Fruit fly (Drosophila melanogaster) whole organism, prepupa: ENCODE data around the gene Eig71Ed.
A peak's percentile ranks its signal among the peaks of the same experiment; 100 is the strongest.

ENCODE experiments used
- CG10631 ChIP-seq: fragments of 200-800 bp; sonication (Bioruptor generic); optimal IDR thresholded peaks from 2 replicates; lab custom pipeline; 2016; ENCODE audit warnings: missing biosample characterization, missing genetic modification characterization
- CG16779 ChIP-seq: fragments of 200-800 bp; sonication (Bioruptor generic); optimal IDR thresholded peaks from 3 replicates; lab custom pipeline; 2017; ENCODE audit warnings: missing biosample characterization, mild to moderate bottlenecking, missing genetic modification characterization
- CG34406 ChIP-seq: fragments of 200-800 bp; sonication (Bioruptor generic); optimal IDR thresholded peaks from 3 replicates; lab custom pipeline; 2016; ENCODE audit warnings: missing biosample characterization, missing genetic modification characterization
- CG7368 ChIP-seq: fragments of 200-800 bp; sonication (Bioruptor generic); optimal IDR thresholded peaks from 3 replicates; lab custom pipeline; 2016; ENCODE audit warnings: missing biosample characterization, missing genetic modification characterization
- Gug ChIP-seq: fragments of 200-800 bp; sonication (Bioruptor generic); IDR thresholded peaks from 2 replicates; pipeline ENCODE4 v1.3.6; 2022; ENCODE audit warnings: missing biosample characterization, missing genetic modification characterization
- acj6 ChIP-seq: fragments of 200-800 bp; sonication (Bioruptor generic); optimal IDR thresholded peaks from 3 replicates; lab custom pipeline; 2016; ENCODE audit warnings: missing biosample characterization, missing genetic modification characterization
- svp ChIP-seq: fragments of 200-800 bp; sonication (Bioruptor generic); peaks from one replicate; lab custom pipeline; 2016; ENCODE audit warnings: missing biosample characterization, missing genetic modification characterization

- peak; percentile 21 for TF ChIP-seq CG10631 (GFP tag; lab: Kevin White, UChicago)
- no peak for TF ChIP-seq CG16779 (tag; lab: Kevin White, UChicago)
- no peak for TF ChIP-seq CG34406 (GFP tag; lab: Kevin White, UChicago)
- TF ChIP-seq acj6 (GFP tag; lab: Kevin White, UChicago) = no peak
- no peak for TF ChIP-seq CG7368 (GFP tag; lab: Kevin White, UChicago)
- no peak for TF ChIP-seq Gug (GFP tag; lab: Robert Waterston, UW)
- TF ChIP-seq svp = no peak
These were observed 22.8 kb downstream of the Eig71Ed start for dm6 chr3L:15675111-15675510.
